Fruit fly (Drosophila melanogaster) whole organism, prepupa: ENCODE data around the gene CG5614.
A peak's percentile ranks its signal among the peaks of the same experiment; 100 is the strongest.

Source experiments
- CG10669 ChIP-seq: fragments of 200-800 bp; sonication (Bioruptor generic); optimal IDR thresholded peaks from 3 replicates; lab custom pipeline; 2018; ENCODE audit warnings: missing biosample characterization, mild to moderate bottlenecking, missing genetic modification characterization, moderate library complexity
- CG31627 ChIP-seq: fragments of 200-800 bp; sonication (Bioruptor generic); optimal IDR thresholded peaks from 3 replicates; lab custom pipeline; 2016; ENCODE audit warnings: missing biosample characterization, missing genetic modification characterization
- CG6163 ChIP-seq: fragments of 200-800 bp; sonication (Bioruptor generic); IDR thresholded peaks from 3 replicates; pipeline ENCODE4 v1.3.6; 2022; ENCODE audit warnings: missing biosample characterization, missing genetic modification characterization
- CG6276 ChIP-seq: fragments of 200-800 bp; sonication (Bioruptor generic); optimal IDR thresholded peaks from 2 replicates; lab custom pipeline; 2017; ENCODE audit warnings: missing biosample characterization, mild to moderate bottlenecking, missing genetic modification characterization
- CG6808 ChIP-seq: fragments of 200-800 bp; sonication (Bioruptor generic); optimal IDR thresholded peaks from 3 replicates; lab custom pipeline; 2017; ENCODE audit warnings: missing biosample characterization, missing genetic modification characterization, mild to moderate bottlenecking, moderate library complexity, missing genetic modification reagents
- CG8319 ChIP-seq: fragments of 200-800 bp; sonication (Bioruptor generic); optimal IDR thresholded peaks from 3 replicates; lab custom pipeline; 2016; ENCODE audit warnings: missing biosample characterization, missing genetic modification characterization
- Eip78C ChIP-seq: fragments of 200-800 bp; sonication (Bioruptor generic); peaks from one replicate; lab custom pipeline; 2016; ENCODE audit warnings: missing biosample characterization, missing genetic modification characterization
- Hr4 ChIP-seq: fragments of 200-800 bp; sonication (Bioruptor generic); optimal IDR thresholded peaks from 3 replicates; lab custom pipeline; 2016; ENCODE audit warnings: missing biosample characterization, missing genetic modification characterization
- acj6 ChIP-seq: fragments of 200-800 bp; sonication (Bioruptor generic); optimal IDR thresholded peaks from 3 replicates; lab custom pipeline; 2016; ENCODE audit warnings: missing biosample characterization, missing genetic modification characterization
- eg ChIP-seq: fragments of 200-800 bp; sonication (Bioruptor generic); IDR thresholded peaks from 3 replicates; pipeline ENCODE4 v1.3.6; 2022; ENCODE audit warnings: missing biosample characterization, missing genetic modification characterization
- fd59A ChIP-seq: fragments of 200-800 bp; sonication (Bioruptor generic); optimal IDR thresholded peaks from 2 replicates; lab custom pipeline; 2017; ENCODE audit warnings: missing biosample characterization, mild to moderate bottlenecking, missing genetic modification characterization, missing genetic modification reagents
- net ChIP-seq: fragments of 200-800 bp; sonication (Bioruptor generic); optimal IDR thresholded peaks from 3 replicates; lab custom pipeline; 2016; ENCODE audit warnings: missing biosample characterization, missing genetic modification characterization
- vri ChIP-seq: fragments of 200-800 bp; sonication (Bioruptor generic); optimal IDR thresholded peaks from 3 replicates; lab custom pipeline; 2016; ENCODE audit warnings: missing biosample characterization, mild to moderate bottlenecking, missing genetic modification characterization

The CG5614 gene

DNA sequence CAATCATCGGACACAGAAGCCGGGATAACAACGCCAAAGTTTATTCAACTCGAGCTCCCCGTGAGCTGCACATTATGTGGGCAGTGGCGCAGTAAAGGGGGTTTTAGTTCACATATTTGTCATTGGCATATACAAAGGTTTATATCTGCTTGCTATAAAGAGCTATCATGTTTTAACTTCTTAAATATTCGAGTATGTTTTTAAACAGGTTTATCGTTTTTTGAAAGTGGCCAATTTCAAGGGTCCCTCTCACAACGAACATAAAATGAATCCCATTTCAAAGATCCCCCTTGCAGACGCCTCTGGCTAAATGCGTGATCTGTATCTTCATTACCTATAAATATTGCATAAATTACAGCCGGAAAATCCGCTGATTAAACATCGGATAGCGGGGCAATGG, 48.0 kb downstream of the CG5614 start (continued):
- TF ChIP-seq net (GFP tag; lab: Kevin White, UChicago) (no peak), Eip78C (peak; percentile 95), CG6276 (no peak), fd59A (peak; percentile 72), CG8319 (GFP tag; lab: Kevin White, UChicago) (peak; percentile 50), CG10669 (GFP tag; lab: Kevin White, UChicago) (peak; percentile 82), vri (GFP tag; lab: Kevin White, UChicago) (peak; percentile 45), acj6 (GFP tag; lab: Kevin White, UChicago) (peak; percentile 75), CG31627 (peak; percentile 81), CG6808 (peak; percentile 91), CG6163 (0 out of 3 replicates have a peak, but pooled peaks have one; percentile 31), Hr4 (GFP tag; lab: Kevin White, UChicago) (peak; percentile 63), eg (GFP tag; lab: Robert Waterston, UW) (no peak)
- TF ChIP-seq, all 60 proteins: peak for 49
